Fruit fly (Drosophila melanogaster) whole organism, embryonic: Measurements from ENCODE around the gene CG32425.

Source experiments
- CG12659 ChIP-seq: fragments of 200-800 bp; sonication (Bioruptor generic); optimal IDR thresholded peaks from 3 replicates; lab custom pipeline; 2017; ENCODE audit warnings: mild to moderate bottlenecking, missing biosample characterization, missing genetic modification reagents, missing genetic modification characterization
- CG13123 ChIP-seq: fragments of 200-800 bp; sonication (Bioruptor generic); optimal IDR thresholded peaks from 2 replicates; lab custom pipeline; 2016; ENCODE audit warnings: missing biosample characterization, missing genetic modification characterization
- CG6791 ChIP-seq: fragments of 200-800 bp; sonication (Bioruptor generic); IDR thresholded peaks from 3 replicates; pipeline ENCODE4 v1.3.6; 2022; ENCODE audit warnings: missing biosample characterization, missing genetic modification characterization; ENCODE audit not compliant: partially characterized antibody
- CG8388 ChIP-seq: fragments of 200-800 bp; sonication (Bioruptor generic); optimal IDR thresholded peaks from 2 replicates; lab custom pipeline; 2019; ENCODE audit warnings: missing biosample characterization, mild to moderate bottlenecking, missing genetic modification characterization, moderate library complexity
- CG9437 ChIP-seq: fragments of 200-800 bp; sonication (Bioruptor generic); optimal IDR thresholded peaks from 2 replicates; lab custom pipeline; 2018; ENCODE audit warnings: missing biosample characterization, mild to moderate bottlenecking, missing genetic modification characterization
- Hr39 ChIP-seq: fragments of >200 bp; optimal IDR thresholded peaks from 2 replicates; lab custom pipeline; 2017
- Lhr ChIP-seq: fragments of 200-800 bp; sonication (Bioruptor generic); optimal IDR thresholded peaks from 3 replicates; lab custom pipeline; 2017; ENCODE audit warnings: mild to moderate bottlenecking, missing biosample characterization, missing genetic modification reagents, missing genetic modification characterization
- Mes4 ChIP-seq: fragments of 200-800 bp; sonication (Bioruptor generic); optimal IDR thresholded peaks from 2 replicates; lab custom pipeline; 2016; ENCODE audit warnings: missing biosample characterization, missing genetic modification characterization
- Nf-YB ChIP-seq: fragments of 200-800 bp; sonication (Bioruptor generic); optimal IDR thresholded peaks from 3 replicates; lab custom pipeline; 2019; ENCODE audit warnings: missing biosample characterization, mild to moderate bottlenecking, missing genetic modification characterization, moderate library complexity
- pho ChIP-seq: fragments of 200-800 bp; sonication (Bioruptor generic); optimal IDR thresholded peaks from 2 replicates; lab custom pipeline; 2016; ENCODE audit warnings: missing biosample characterization, missing genetic modification characterization
- toy ChIP-seq: fragments of 200-800 bp; sonication (Bioruptor generic); IDR thresholded peaks from 2 replicates; pipeline ENCODE4 v1.3.6; 2022; ENCODE audit warnings: missing biosample characterization, missing genetic modification characterization

DNA sequence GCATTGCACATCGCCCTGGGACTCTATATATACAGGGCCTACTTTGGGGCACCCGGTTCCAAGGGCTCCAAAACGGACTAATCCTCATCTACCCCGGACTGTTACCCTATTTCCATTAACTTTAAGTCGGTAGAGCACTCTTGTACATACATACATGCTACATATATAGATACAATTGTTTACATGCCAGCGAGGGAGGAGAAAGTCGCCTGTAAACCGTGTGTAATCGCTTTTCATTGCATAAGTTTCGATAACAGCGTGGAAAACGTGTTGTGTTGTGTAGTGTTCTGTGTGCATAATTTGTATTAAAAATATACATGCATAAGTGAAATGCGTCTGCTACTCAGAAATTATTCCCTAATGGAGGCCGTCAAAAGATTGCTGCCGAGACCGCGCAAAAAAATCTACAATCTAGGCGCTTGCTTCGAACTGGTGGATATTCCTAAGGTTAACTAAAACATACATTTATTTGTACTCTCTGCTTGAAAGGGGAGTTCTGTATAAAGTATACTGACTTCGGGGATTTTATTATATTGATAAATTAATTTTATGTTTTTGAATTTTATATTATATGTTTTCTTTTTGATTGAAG, 22.8 kb upstream of the CG32425 start, which contains the start of gene isoQC:
- TF ChIP-seq Hr39, result no peak
- no peak for TF ChIP-seq CG13123 (GFP tag; lab: Kevin White, UChicago)
- no peak for TF ChIP-seq CG12659
- TF ChIP-seq Mes4 (GFP tag; lab: Kevin White, UChicago), result no peak
- no peak for TF ChIP-seq toy (GFP tag; lab: Robert Waterston, UW)
- no peak for TF ChIP-seq pho (GFP tag; lab: Kevin White, UChicago)
- no peak for TF ChIP-seq Nf-YB (GFP tag; lab: Kevin White, UChicago)
- no peak for TF ChIP-seq CG9437 (GFP tag; lab: Kevin White, UChicago)
- TF ChIP-seq CG8388 (GFP tag; lab: Kevin White, UChicago), result no peak
- TF ChIP-seq Lhr (GFP tag; lab: Kevin White, UChicago), result no peak
- no peak for TF ChIP-seq CG6791 (GFP tag; lab: Robert Waterston, UW)
